Worm (Caenorhabditis elegans): ENCODE data around the gene K09F5.1.
A peak's percentile ranks its signal among the peaks of the same experiment; 100 is the strongest.

K09F5.1 gene

ce11 chrX:7710643-7711042 lies 28.8 kb upstream of the K09F5.1 start, which contains the start of gene K09F5.4:
TSS of gene K09F5.4 (minus strand) at chrX:7710743.
- TF ChIP-seq cey-2 (tag; optimal IDR thresholded peaks at IDR 0.05; ENCODE audit: borderline replicate concordance, insufficient read depth): no peak
- no peak for TF ChIP-seq ztf-7 (tag; optimal IDR thresholded peaks at IDR 0.05)
- no peak for TF ChIP-seq dmd-6 (GFP tag; IDR thresholded peaks at IDR 0.05)
- TF ChIP-seq ceh-62 (tag; optimal IDR thresholded peaks at IDR 0.05): no peak
- no peak for TF ChIP-seq spr-3 (GFP tag; optimal IDR thresholded peaks at IDR 0.05)
- no peak for TF ChIP-seq hlh-30 (tag; optimal IDR thresholded peaks at IDR 0.05; ENCODE audit: insufficient read depth)

DNA sequence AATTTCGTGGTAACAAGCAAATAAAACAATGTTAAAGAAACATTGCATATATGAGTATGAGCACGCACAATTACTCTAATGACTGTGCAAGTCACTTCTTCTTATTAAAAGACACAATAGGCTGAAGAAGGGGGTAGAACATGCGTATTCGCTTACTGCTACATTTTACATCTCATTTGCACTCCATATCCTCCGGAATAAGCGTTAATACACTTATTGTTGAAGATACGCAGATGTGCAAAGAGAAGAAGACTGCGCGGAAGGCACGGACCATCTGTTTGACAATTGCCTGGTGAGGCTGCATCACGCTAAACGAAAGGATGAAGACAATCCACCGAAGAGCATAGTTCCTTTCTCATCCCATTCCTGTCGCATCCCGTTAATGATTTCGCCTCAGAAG lies 26.6 kb upstream of the K09F5.1 start:
- no peak for TF ChIP-seq mxl-3 (GFP tag; optimal IDR thresholded peaks at IDR 0.05)
- no peak for TF ChIP-seq nhr-41 (GFP tag; IDR thresholded peaks at IDR 0.05)
- no peak for TF ChIP-seq lin-15B (tag; optimal IDR thresholded peaks at IDR 0.05)
- TF ChIP-seq set-16 (GFP tag; IDR thresholded peaks at IDR 0.05): no peak
- TF ChIP-seq rbr-2 (tag; optimal IDR thresholded peaks at IDR 0.05): no peak
- TF ChIP-seq zfp-2 (tag; optimal IDR thresholded peaks at IDR 0.05): no peak
- no peak for TF ChIP-seq gei-8 (GFP tag; optimal IDR thresholded peaks at IDR 0.05)
- TF ChIP-seq nhr-6 (tag; optimal IDR thresholded peaks at IDR 0.05): no peak
- TF ChIP-seq ceh-32 (tag; optimal IDR thresholded peaks at IDR 0.05; ENCODE audit: poor library complexity): no peak
- no peak for TF ChIP-seq hlh-30 (tag; optimal IDR thresholded peaks at IDR 0.05; ENCODE audit: insufficient read depth)
- TF ChIP-seq F44E2.7 (GFP tag; IDR thresholded peaks at IDR 0.05): no peak
- no peak for TF ChIP-seq pqm-1 (tag; optimal IDR thresholded peaks at IDR 0.05)
- TF ChIP-seq T26A8.4 (GFP tag; IDR thresholded peaks at IDR 0.05): no peak
- no peak for TF ChIP-seq cey-2 (tag; optimal IDR thresholded peaks at IDR 0.05; ENCODE audit: borderline replicate concordance, insufficient read depth)
- TF ChIP-seq nhr-111 (GFP tag; optimal IDR thresholded peaks at IDR 0.05): no peak
- TF ChIP-seq Y105C5A.15 (GFP tag; IDR thresholded peaks at IDR 0.05): no peak
- TF ChIP-seq daf-12 (tag; optimal IDR thresholded peaks at IDR 0.05): no peak

DNA sequence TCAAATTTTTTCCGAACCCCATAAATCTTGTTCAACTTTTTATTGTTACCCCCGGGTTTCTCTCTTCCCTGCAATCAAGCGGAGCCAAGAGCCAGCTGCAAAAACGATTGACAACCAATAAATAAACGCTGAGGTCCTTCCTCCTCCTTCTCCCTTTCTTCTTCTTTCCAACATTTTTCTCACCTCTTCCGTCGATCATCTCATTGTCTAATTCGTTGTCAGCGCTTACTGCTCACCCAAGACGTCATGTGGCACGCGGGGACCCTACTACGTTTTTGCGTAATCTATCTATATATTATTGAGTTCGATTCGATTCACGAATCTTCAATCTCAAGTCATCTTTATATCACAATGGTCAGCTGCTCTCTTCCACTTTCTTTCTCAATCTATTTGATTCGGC lies 24.0 kb upstream of the K09F5.1 start:
- no peak for TF ChIP-seq dve-1 (tag; optimal IDR thresholded peaks at IDR 0.05; ENCODE audit: insufficient read depth)
- no peak for TF ChIP-seq pqm-1 (tag; optimal IDR thresholded peaks at IDR 0.05)
- TF ChIP-seq nhr-11 (tag; optimal IDR thresholded peaks at IDR 0.05): peak; percentile 55
- TF ChIP-seq ztf-7 (tag; optimal IDR thresholded peaks at IDR 0.05): no peak
- TF ChIP-seq F37D6.2 (tag; optimal IDR thresholded peaks at IDR 0.05): no peak
- TF ChIP-seq spr-1 (tag; optimal IDR thresholded peaks at IDR 0.05): no peak
- no peak for TF ChIP-seq zip-2 (tag; optimal IDR thresholded peaks at IDR 0.05)
- no peak for TF ChIP-seq daf-8 (GFP tag; IDR thresholded peaks at IDR 0.05)
- no peak for TF ChIP-seq unc-130 (GFP tag; optimal IDR thresholded peaks at IDR 0.05)
- peak in 1 of 2 experiments; percentile 90 for TF ChIP-seq unc-62 (GFP tag; optimal IDR thresholded peaks at IDR 0.05 in 1 of 2)
- TF ChIP-seq unc-62 (tag; optimal IDR thresholded peaks at IDR 0.05): no peak

DNA sequence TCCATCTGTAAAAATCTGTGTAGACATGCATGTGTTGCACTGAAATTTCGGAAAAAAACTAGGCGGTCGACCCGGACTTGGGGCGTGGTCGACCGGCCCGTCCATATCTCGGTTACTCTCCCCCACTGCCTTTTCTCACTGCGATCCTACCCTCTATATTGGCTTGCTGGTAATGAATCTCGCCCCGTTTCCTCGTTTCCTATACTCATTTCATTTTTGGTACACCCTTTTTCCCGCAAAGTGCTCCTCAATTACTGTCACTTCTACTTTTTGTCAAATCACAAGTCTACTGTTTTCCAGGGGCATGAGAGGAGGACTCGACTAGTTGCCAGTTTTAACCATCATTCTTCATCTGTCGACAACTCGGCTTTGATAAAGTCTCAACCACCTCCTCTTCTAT lies 20.5 kb upstream of the K09F5.1 start, which contains the start of gene K09F5.6:
Gene K09F5.6, plus strand, starts transcription at position 301 of the 400 bp plus-strand sequence.
- TF ChIP-seq dpl-1 (GFP tag; optimal IDR thresholded peaks at IDR 0.05): no peak
- no peak for TF ChIP-seq Y105C5A.15 (GFP tag; IDR thresholded peaks at IDR 0.05)
- TF ChIP-seq Y48G9A.11 (GFP tag; IDR thresholded peaks at IDR 0.05): no peak
- no peak for TF ChIP-seq unc-130 (GFP tag; optimal IDR thresholded peaks at IDR 0.05)
- TF ChIP-seq fos-1 (tag; optimal IDR thresholded peaks at IDR 0.05): no peak
- TF ChIP-seq T26A8.4 (GFP tag; IDR thresholded peaks at IDR 0.05): no peak
- TF ChIP-seq lim-7 (GFP tag; IDR thresholded peaks at IDR 0.05): no peak
- TF ChIP-seq madf-9 (GFP tag; conservative IDR thresholded peaks at IDR 0.05): no peak
- TF ChIP-seq zfp-2 (tag; optimal IDR thresholded peaks at IDR 0.05): no peak
- no peak for TF ChIP-seq hmg-1.1 (GFP tag; IDR thresholded peaks at IDR 0.05)
- no peak for TF ChIP-seq nhr-28 (tag; optimal IDR thresholded peaks at IDR 0.05)
- no peak for TF ChIP-seq hlh-30 (tag; optimal IDR thresholded peaks at IDR 0.05; ENCODE audit: insufficient read depth)
- TF ChIP-seq aha-1 (tag): no peak
- TF ChIP-seq ces-1 (GFP tag; optimal IDR thresholded peaks at IDR 0.05): no peak
- no peak for TF ChIP-seq nhr-237 (tag; optimal IDR thresholded peaks at IDR 0.05)

All from whole organism, L4 larva.